Worm (Caenorhabditis elegans) whole organism, early embryonic: ENCODE measurements around the gene cal-7.

Experiments
- B0310.2 ChIP-seq: sonication (generic microtip); optimal IDR thresholded peaks from 2 replicates; lab custom pipeline; 2016; ENCODE audit warnings: mild to moderate bottlenecking, missing genetic modification characterization, missing compliant biosample characterization
- F13C5.2 ChIP-seq: sonication (generic microtip); optimal IDR thresholded peaks from 2 replicates; lab custom pipeline; 2017; ENCODE audit warnings: mild to moderate bottlenecking, missing genetic modification characterization, inconsistent platforms, missing compliant biosample characterization
- aly-1 ChIP-seq: sonication (generic microtip); optimal IDR thresholded peaks from 2 replicates; lab custom pipeline; 2016; ENCODE audit warnings: missing genetic modification characterization, missing compliant biosample characterization
- ama-1 ChIP-seq: fragments of 150-350 bp; optimal IDR thresholded peaks from 2 replicates; lab custom pipeline; 2014
- ceh-36 ChIP-seq: sonication (generic microtip); optimal IDR thresholded peaks from 2 replicates; lab custom pipeline; 2016; ENCODE audit warnings: missing genetic modification characterization, inconsistent platforms, missing compliant biosample characterization
- ets-7 ChIP-seq: sonication (generic microtip); optimal IDR thresholded peaks from 2 replicates; lab custom pipeline; 2016; ENCODE audit warnings: missing genotype, missing genetic modification characterization, missing compliant biosample characterization
- flt-1 ChIP-seq: fragments of 200-800 bp; sonication (Bioruptor generic); IDR thresholded peaks from 2 replicates; pipeline ENCODE4 v1.3.6; 2022; ENCODE audit warnings: missing genetic modification characterization, missing compliant biosample characterization
- hmbx-1 ChIP-seq: sonication (generic microtip); optimal IDR thresholded peaks from 2 replicates; lab custom pipeline; 2016; ENCODE audit warnings: mild to moderate bottlenecking, missing genetic modification characterization, missing compliant biosample characterization
- hnd-1 ChIP-seq: sonication (generic microtip); optimal IDR thresholded peaks from 2 replicates; lab custom pipeline; 2016; ENCODE audit warnings: missing genetic modification characterization, missing compliant biosample characterization
- pes-1 ChIP-seq: fragments of 200-800 bp; sonication (Bioruptor generic); IDR thresholded peaks from 2 replicates; pipeline ENCODE4 v1.3.6; 2022; ENCODE audit warnings: missing genetic modification reagents, missing genetic modification characterization, missing compliant biosample characterization
- scrt-1 ChIP-seq: fragments of 200-800 bp; sonication (Bioruptor generic); IDR thresholded peaks from 2 replicates; pipeline ENCODE4 v1.3.6; 2022; ENCODE audit warnings: missing genetic modification characterization, missing compliant biosample characterization
- sea-1 ChIP-seq: fragments of 200-800 bp; sonication (Bioruptor generic); conservative IDR thresholded peaks from 2 replicates; pipeline ENCODE4 v1.3.6; 2022; ENCODE audit warnings: missing genetic modification characterization, missing compliant biosample characterization
- tbx-11 ChIP-seq: fragments of 200-800 bp; sonication (Bioruptor generic); IDR thresholded peaks from 2 replicates; pipeline ENCODE4 v1.3.6; 2022; ENCODE audit warnings: missing genetic modification characterization, missing compliant biosample characterization
- tra-4 ChIP-seq: sonication (generic microtip); optimal IDR thresholded peaks from 2 replicates; lab custom pipeline; 2017; ENCODE audit warnings: missing genetic modification characterization, missing compliant biosample characterization

ce11 chrV:9738077-9738705 lies 4.3 kb downstream of the cal-7 start:
- TF ChIP-seq pes-1 (no peak), tbx-11 (GFP tag; lab: Robert Waterston, UW) (no peak), ama-1 (no peak), F13C5.2 (no peak), flt-1 (GFP tag; lab: Robert Waterston, UW) (no peak), ceh-36 (no peak), tra-4 (tag; lab: Kevin White, UChicago) (no peak), ets-7 (tag; lab: Kevin White, UChicago) (no peak), B0310.2 (tag; lab: Kevin White, UChicago) (no peak), hnd-1 (tag; lab: Kevin White, UChicago) (no peak), sea-1 (no peak), hmbx-1 (tag; lab: Kevin White, UChicago) (no peak), scrt-1 (GFP tag; lab: Robert Waterston, UW) (no peak), aly-1 (no peak)
